Fruit fly (Drosophila melanogaster) whole organism, embryonic: Measurements from ENCODE around the gene Eig71Ei.

ENCODE experiments used
- CG7987 ChIP-seq: fragments of 200-800 bp; sonication (Bioruptor generic); optimal IDR thresholded peaks from 2 replicates; lab custom pipeline; 2018; ENCODE audit warnings: missing biosample characterization, mild to moderate bottlenecking, missing genetic modification characterization, moderate library complexity
- Meics ChIP-seq: fragments of 200-800 bp; sonication (Bioruptor generic); optimal IDR thresholded peaks from 2 replicates; lab custom pipeline; 2017; ENCODE audit warnings: missing biosample characterization, mild to moderate bottlenecking, missing genetic modification characterization
- pb ChIP-seq: fragments of 200-800 bp; sonication (Bioruptor generic); optimal IDR thresholded peaks from 3 replicates; lab custom pipeline; 2016; ENCODE audit warnings: missing biosample characterization, missing genetic modification characterization
- zf30C ChIP-seq: fragments of 200-800 bp; sonication (Bioruptor generic); optimal IDR thresholded peaks from 3 replicates; lab custom pipeline; 2018; ENCODE audit warnings: missing biosample characterization, mild to moderate bottlenecking, missing genetic modification characterization

- TF ChIP-seq CG7987 (GFP tag; lab: Kevin White, UChicago) (no peak), Meics (GFP tag; lab: Kevin White, UChicago) (no peak), zf30C (GFP tag; lab: Kevin White, UChicago) (no peak), pb (GFP tag; lab: Kevin White, UChicago) (no peak)
Measured at dm6 chr3L:15687802-15688201, 28.3 kb downstream of the Eig71Ei start, which contains the start of gene CG34452.
